Fruit fly (Drosophila melanogaster) whole organism, pupa: ENCODE results near the gene Adgf-C.

Experiments used
- CG10348 ChIP-seq: fragments of 200-800 bp; sonication (Bioruptor generic); IDR thresholded peaks from 2 replicates; pipeline ENCODE4 v1.3.6; 2022; ENCODE audit warnings: missing biosample characterization, missing genetic modification characterization
- CG12605 ChIP-seq: fragments of 200-800 bp; sonication (Bioruptor generic); IDR thresholded peaks from 2 replicates; pipeline ENCODE4 v1.3.6; 2022; ENCODE audit warnings: missing biosample characterization, missing genetic modification characterization
- CG13204 ChIP-seq: fragments of 200-800 bp; sonication (Bioruptor generic); optimal IDR thresholded peaks from 2 replicates; lab custom pipeline; 2018; ENCODE audit warnings: missing biosample characterization, mild to moderate bottlenecking, missing genetic modification characterization, moderate library complexity
- CG14655 ChIP-seq: fragments of 200-800 bp; sonication (Bioruptor generic); optimal IDR thresholded peaks from 3 replicates; lab custom pipeline; 2017; ENCODE audit warnings: mild to moderate bottlenecking, missing biosample characterization, missing genetic modification reagents, missing genetic modification characterization
- CG15710 ChIP-seq: fragments of 200-800 bp; sonication (Bioruptor generic); optimal IDR thresholded peaks from 2 replicates; lab custom pipeline; 2018; ENCODE audit warnings: missing biosample characterization, mild to moderate bottlenecking, missing genetic modification characterization, moderate library complexity
- CG17806 ChIP-seq: fragments of 200-800 bp; sonication (Bioruptor generic); optimal IDR thresholded peaks from 2 replicates; lab custom pipeline; 2018; ENCODE audit warnings: missing biosample characterization, mild to moderate bottlenecking, missing genetic modification characterization, moderate library complexity
- CG32121 ChIP-seq: fragments of 200-800 bp; sonication (Bioruptor generic); IDR thresholded peaks from 2 replicates; pipeline ENCODE4 v1.3.6; 2022; ENCODE audit warnings: missing biosample characterization, missing genetic modification characterization
- CG34367 ChIP-seq: fragments of 200-800 bp; sonication (Bioruptor generic); optimal IDR thresholded peaks from 2 replicates; lab custom pipeline; 2018; ENCODE audit warnings: missing biosample characterization, mild to moderate bottlenecking, missing genetic modification characterization
- CG4496 ChIP-seq: fragments of 200-800 bp; sonication (Bioruptor generic); IDR thresholded peaks from 3 replicates; pipeline ENCODE4 v1.3.6; 2022; ENCODE audit warnings: missing biosample characterization, missing genetic modification characterization
- CG8159 ChIP-seq: fragments of 200-800 bp; sonication (Bioruptor generic); optimal IDR thresholded peaks from 3 replicates; lab custom pipeline; 2018; ENCODE audit warnings: missing biosample characterization, mild to moderate bottlenecking, missing genetic modification characterization, moderate library complexity
- CG8301 ChIP-seq: fragments of 200-800 bp; sonication (Bioruptor generic); optimal IDR thresholded peaks from 2 replicates; lab custom pipeline; 2018; ENCODE audit warnings: missing biosample characterization, mild to moderate bottlenecking, missing genetic modification characterization
- CG9948 ChIP-seq: fragments of 200-800 bp; sonication (Bioruptor generic); optimal IDR thresholded peaks from 2 replicates; lab custom pipeline; 2018; ENCODE audit warnings: missing biosample characterization, mild to moderate bottlenecking, missing genetic modification characterization, moderate library complexity
- D1 ChIP-seq: fragments of 200-800 bp; sonication (Bioruptor generic); optimal IDR thresholded peaks from 2 replicates; lab custom pipeline; 2018; ENCODE audit warnings: missing biosample characterization, mild to moderate bottlenecking, missing genetic modification characterization, moderate library complexity
- EcR ChIP-seq: fragments of 200-800 bp; sonication (Bioruptor generic); optimal IDR thresholded peaks from 3 replicates; lab custom pipeline; 2019; ENCODE audit warnings: missing biosample characterization, missing genetic modification characterization, mild to moderate bottlenecking, moderate library complexity, missing genetic modification reagents
- Ets98B ChIP-seq: fragments of 200-800 bp; sonication (Bioruptor generic); IDR thresholded peaks from 2 replicates; pipeline ENCODE4 v1.3.6; 2022; ENCODE audit warnings: missing biosample characterization, missing genetic modification characterization
- Pif1A ChIP-seq: fragments of 200-800 bp; sonication (Bioruptor generic); optimal IDR thresholded peaks from 3 replicates; lab custom pipeline; 2016; ENCODE audit warnings: missing biosample characterization, missing genetic modification characterization
- Pif1B ChIP-seq: fragments of 200-800 bp; sonication (Bioruptor generic); optimal IDR thresholded peaks from 3 replicates; lab custom pipeline; 2016; ENCODE audit warnings: missing biosample characterization, missing genetic modification characterization
- Snoo ChIP-seq: fragments of 200-800 bp; sonication (Bioruptor generic); optimal IDR thresholded peaks from 3 replicates; lab custom pipeline; 2017; ENCODE audit warnings: missing biosample characterization, mild to moderate bottlenecking, missing genetic modification characterization, inconsistent platforms
- fd96Ca ChIP-seq: fragments of 200-800 bp; sonication (Bioruptor generic); IDR thresholded peaks from 3 replicates; pipeline ENCODE4 v1.3.6; 2022; ENCODE audit warnings: missing biosample characterization, missing genetic modification characterization
- gl ChIP-seq: fragments of 200-800 bp; sonication (Bioruptor generic); optimal IDR thresholded peaks from 2 replicates; lab custom pipeline; 2018; ENCODE audit warnings: missing biosample characterization, mild to moderate bottlenecking, missing genetic modification characterization
- rn ChIP-seq: fragments of 200-800 bp; sonication (Bioruptor generic); IDR thresholded peaks from 2 replicates; pipeline ENCODE4 v1.3.6; 2022; ENCODE audit warnings: missing biosample characterization, missing genetic modification characterization

Gene Adgf-C

DNA sequence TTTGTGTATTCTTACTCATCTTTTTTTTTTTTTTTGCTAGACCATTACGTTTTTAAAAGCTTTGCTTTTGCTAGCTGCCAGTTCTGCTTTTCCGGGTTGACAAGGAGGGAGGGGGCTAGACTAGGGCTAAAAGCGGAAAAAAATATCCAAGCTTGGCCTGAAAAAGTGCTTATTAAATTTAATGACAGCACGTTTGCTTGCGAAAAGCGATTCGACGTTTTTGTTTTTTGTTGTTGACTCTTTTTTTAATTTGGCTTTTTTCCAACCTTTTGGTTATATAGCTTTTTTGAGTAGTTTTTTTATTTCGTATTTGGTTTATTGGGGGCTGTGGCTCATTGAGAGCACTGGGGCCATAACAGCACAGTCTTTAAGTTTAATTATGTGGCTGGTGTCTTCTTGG is 15.9 kb downstream of the Adgf-C start:
- TF ChIP-seq EcR (no peak), fd96Ca (no peak), CG8301 (tag; lab: Kevin White, UChicago) (no peak), CG8159 (tag; lab: Kevin White, UChicago) (no peak), CG34367 (no peak), CG4496 (GFP tag; lab: Robert Waterston, UW) (no peak), CG9948 (tag; lab: Kevin White, UChicago) (no peak), CG15710 (tag; lab: Kevin White, UChicago) (no peak), rn (GFP tag; lab: Robert Waterston, UW) (no peak), Pif1B (GFP tag; lab: Kevin White, UChicago) (no peak)

DNA sequence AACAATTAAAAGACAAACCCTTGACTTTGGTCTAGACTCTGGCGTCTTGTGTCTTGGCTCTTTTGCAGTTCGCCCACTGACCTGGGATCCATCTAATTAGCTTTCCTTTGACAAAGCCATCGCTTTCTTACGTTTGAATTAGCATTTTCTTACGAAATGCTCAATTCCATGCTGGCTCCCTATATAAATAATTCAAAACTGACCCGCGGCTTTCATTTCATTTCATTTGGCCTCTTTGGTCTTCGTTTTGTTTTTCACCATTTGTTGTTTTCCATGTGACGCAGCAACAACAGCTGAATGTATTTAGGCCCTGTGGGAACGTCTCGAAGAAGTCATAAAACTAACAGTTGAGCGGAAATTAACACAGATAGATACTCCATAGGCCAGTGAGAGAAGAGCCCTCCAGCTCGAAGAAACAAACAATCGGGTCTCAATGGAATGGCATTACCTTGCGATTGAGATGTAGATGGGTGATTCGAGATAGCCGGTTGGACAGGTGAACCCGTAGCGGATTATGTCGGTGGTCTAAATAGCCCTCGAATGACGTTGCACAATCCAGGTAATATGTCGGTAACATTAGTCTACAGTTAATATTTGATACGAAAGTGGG is 17.6 kb downstream of the Adgf-C start:
- no peak for TF ChIP-seq CG8301 (tag; lab: Kevin White, UChicago)
- TF ChIP-seq CG12605 (GFP tag; lab: Robert Waterston, UW), result no peak
- no peak for TF ChIP-seq rn (GFP tag; lab: Robert Waterston, UW)
- no peak for TF ChIP-seq CG13204 (GFP tag; lab: Kevin White, UChicago)
- no peak for TF ChIP-seq gl (tag; lab: Kevin White, UChicago)
- no peak for TF ChIP-seq CG14655 (GFP tag; lab: Kevin White, UChicago)
- TF ChIP-seq Pif1B (GFP tag; lab: Kevin White, UChicago), result no peak
- no peak for TF ChIP-seq EcR
- no peak for TF ChIP-seq Snoo (tag; lab: Kevin White, UChicago)
- no peak for TF ChIP-seq CG10348 (GFP tag; lab: Robert Waterston, UW)
- no peak for TF ChIP-seq Pif1A (GFP tag; lab: Kevin White, UChicago)
- no peak for TF ChIP-seq CG8159 (tag; lab: Kevin White, UChicago)
- TF ChIP-seq CG32121, result no peak
- no peak for TF ChIP-seq fd96Ca
- no peak for TF ChIP-seq CG34367
- no peak for TF ChIP-seq CG15710 (tag; lab: Kevin White, UChicago)
- TF ChIP-seq CG9948 (tag; lab: Kevin White, UChicago), result no peak
- TF ChIP-seq Ets98B (GFP tag; lab: Robert Waterston, UW), result no peak
- no peak for TF ChIP-seq D1
- TF ChIP-seq, all 21 proteins: peak for 0

dm6 chr3R:13726795-13727194 is 20.2 kb downstream of the Adgf-C start:
- TF ChIP-seq D1 (no peak), Pif1B (GFP tag; lab: Kevin White, UChicago) (no peak), EcR (no peak), CG9948 (tag; lab: Kevin White, UChicago) (no peak), CG32121 (no peak), CG14655 (GFP tag; lab: Kevin White, UChicago) (no peak), gl (tag; lab: Kevin White, UChicago) (no peak), CG13204 (GFP tag; lab: Kevin White, UChicago) (no peak), CG17806 (tag; lab: Kevin White, UChicago) (no peak), rn (GFP tag; lab: Robert Waterston, UW) (no peak), CG4496 (GFP tag; lab: Robert Waterston, UW) (no peak), CG15710 (tag; lab: Kevin White, UChicago) (no peak), Pif1A (GFP tag; lab: Kevin White, UChicago) (no peak), CG8301 (tag; lab: Kevin White, UChicago) (no peak), CG12605 (GFP tag; lab: Robert Waterston, UW) (no peak), CG10348 (GFP tag; lab: Robert Waterston, UW) (no peak), Ets98B (GFP tag; lab: Robert Waterston, UW) (no peak), CG8159 (tag; lab: Kevin White, UChicago) (no peak), CG34367 (no peak)

dm6 chr3R:13728897-13729296 is 22.3 kb downstream of the Adgf-C start:
- TF ChIP-seq CG34367 (no peak), rn (GFP tag; lab: Robert Waterston, UW) (no peak), CG8159 (tag; lab: Kevin White, UChicago) (no peak), CG14655 (GFP tag; lab: Kevin White, UChicago) (no peak), CG15710 (tag; lab: Kevin White, UChicago) (no peak), fd96Ca (no peak), CG17806 (tag; lab: Kevin White, UChicago) (no peak), CG8301 (tag; lab: Kevin White, UChicago) (no peak), Pif1B (GFP tag; lab: Kevin White, UChicago) (no peak), CG13204 (GFP tag; lab: Kevin White, UChicago) (no peak), Snoo (tag; lab: Kevin White, UChicago) (no peak), EcR (no peak), CG4496 (GFP tag; lab: Robert Waterston, UW) (no peak)

DNA sequence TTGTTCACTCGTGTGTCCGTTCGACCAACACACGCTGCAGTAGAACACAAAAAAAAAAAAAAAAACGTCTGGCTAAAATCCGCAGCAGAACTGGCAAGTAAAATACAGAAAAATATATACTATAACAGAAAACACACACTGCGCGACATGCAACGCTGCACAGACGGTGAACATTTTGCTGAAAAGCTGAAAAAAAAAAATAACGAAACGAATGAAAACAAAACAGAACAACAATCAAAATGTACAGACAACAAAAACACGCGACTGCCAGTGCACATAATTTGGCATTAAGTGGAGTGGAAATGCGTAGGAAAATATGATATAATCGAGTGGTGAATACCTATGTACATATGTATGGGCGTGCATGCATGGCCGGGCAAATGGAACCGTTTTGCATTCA is 23.4 kb downstream of the Adgf-C start:
- TF ChIP-seq CG13204 (GFP tag; lab: Kevin White, UChicago), result no peak
- peak; percentile 51; the same call in 1 of the 3 replicates for TF ChIP-seq CG4496 (GFP tag; lab: Robert Waterston, UW)

DNA sequence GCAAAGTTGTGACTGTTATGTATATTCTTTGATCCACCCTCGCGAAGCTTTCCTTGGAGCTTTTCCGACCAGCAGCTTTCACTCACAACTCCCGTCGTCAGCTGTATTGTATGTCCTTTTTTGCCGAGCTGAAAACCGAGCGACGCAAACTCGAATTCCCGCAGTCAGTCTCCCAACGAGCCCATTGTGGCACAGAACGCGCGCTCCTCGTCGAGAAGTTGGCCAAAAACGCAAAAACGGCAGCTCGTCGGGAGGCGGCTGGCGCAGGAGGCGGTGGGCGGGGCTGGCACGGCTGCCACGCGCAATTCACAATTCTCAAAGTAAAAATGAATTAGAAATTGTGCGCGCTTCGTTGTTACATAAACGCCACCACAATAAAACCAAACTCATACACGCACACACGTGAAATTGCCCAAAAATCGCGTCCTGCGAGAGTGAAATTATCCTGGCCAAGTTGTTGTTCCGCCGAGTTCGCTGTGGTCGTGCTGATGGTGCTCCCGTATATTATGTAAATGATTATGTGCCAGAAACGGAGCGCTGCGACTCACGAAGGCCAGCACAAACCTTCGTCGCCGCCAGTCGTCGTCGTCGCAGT is 28.8 kb downstream of the Adgf-C start:
- TF ChIP-seq CG9948 (tag; lab: Kevin White, UChicago) (no peak), CG8301 (tag; lab: Kevin White, UChicago) (no peak), CG15710 (tag; lab: Kevin White, UChicago) (no peak), CG32121 (no peak), gl (tag; lab: Kevin White, UChicago) (no peak), CG14655 (GFP tag; lab: Kevin White, UChicago) (no peak), CG12605 (GFP tag; lab: Robert Waterston, UW) (no peak), CG8159 (tag; lab: Kevin White, UChicago) (no peak), Ets98B (GFP tag; lab: Robert Waterston, UW) (no peak), CG17806 (tag; lab: Kevin White, UChicago) (no peak), Snoo (tag; lab: Kevin White, UChicago) (no peak)
